Worm (Caenorhabditis elegans) whole organism, early embryonic: Measurements from ENCODE around the gene Y38F2AR.12.
A peak's percentile ranks its signal among the peaks of the same experiment; 100 is the strongest.

Experiments
- B0310.2 ChIP-seq: sonication (generic microtip); optimal IDR thresholded peaks from 2 replicates; lab custom pipeline; 2016; ENCODE audit warnings: mild to moderate bottlenecking, missing genetic modification characterization, missing compliant biosample characterization
- F13C5.2 ChIP-seq: sonication (generic microtip); optimal IDR thresholded peaks from 2 replicates; lab custom pipeline; 2017; ENCODE audit warnings: mild to moderate bottlenecking, missing genetic modification characterization, inconsistent platforms, missing compliant biosample characterization
- aly-1 ChIP-seq: sonication (generic microtip); optimal IDR thresholded peaks from 2 replicates; lab custom pipeline; 2016; ENCODE audit warnings: missing genetic modification characterization, missing compliant biosample characterization
- ama-1 ChIP-seq: fragments of 150-350 bp; optimal IDR thresholded peaks from 2 replicates; lab custom pipeline; 2014
- ceh-13 ChIP-seq: fragments of 200-800 bp; sonication (Bioruptor generic); optimal IDR thresholded peaks from 2 replicates; lab custom pipeline; 2018; ENCODE audit warnings: mild to moderate bottlenecking, missing genetic modification characterization, missing compliant biosample characterization
- ceh-36 ChIP-seq: sonication (generic microtip); optimal IDR thresholded peaks from 2 replicates; lab custom pipeline; 2016; ENCODE audit warnings: missing genetic modification characterization, inconsistent platforms, missing compliant biosample characterization
- ets-7 ChIP-seq: sonication (generic microtip); optimal IDR thresholded peaks from 2 replicates; lab custom pipeline; 2016; ENCODE audit warnings: missing genotype, missing genetic modification characterization, missing compliant biosample characterization
- flt-1 ChIP-seq: fragments of 200-800 bp; sonication (Bioruptor generic); IDR thresholded peaks from 2 replicates; pipeline ENCODE4 v1.3.6; 2022; ENCODE audit warnings: missing genetic modification characterization, missing compliant biosample characterization
- hmbx-1 ChIP-seq: sonication (generic microtip); optimal IDR thresholded peaks from 2 replicates; lab custom pipeline; 2016; ENCODE audit warnings: mild to moderate bottlenecking, missing genetic modification characterization, missing compliant biosample characterization
- hmg-4 ChIP-seq: fragments of 200-800 bp; sonication (Bioruptor generic); optimal IDR thresholded peaks from 2 replicates; lab custom pipeline; 2018; ENCODE audit warnings: mild to moderate bottlenecking, missing genetic modification characterization, missing compliant biosample characterization
- hnd-1 ChIP-seq: sonication (generic microtip); optimal IDR thresholded peaks from 2 replicates; lab custom pipeline; 2016; ENCODE audit warnings: missing genetic modification characterization, missing compliant biosample characterization
- pes-1 ChIP-seq: fragments of 200-800 bp; sonication (Bioruptor generic); IDR thresholded peaks from 2 replicates; pipeline ENCODE4 v1.3.6; 2022; ENCODE audit warnings: missing genetic modification reagents, missing genetic modification characterization, missing compliant biosample characterization
- scrt-1 ChIP-seq: fragments of 200-800 bp; sonication (Bioruptor generic); IDR thresholded peaks from 2 replicates; pipeline ENCODE4 v1.3.6; 2022; ENCODE audit warnings: missing genetic modification characterization, missing compliant biosample characterization
- sea-1 ChIP-seq: fragments of 200-800 bp; sonication (Bioruptor generic); conservative IDR thresholded peaks from 2 replicates; pipeline ENCODE4 v1.3.6; 2022; ENCODE audit warnings: missing genetic modification characterization, missing compliant biosample characterization
- tbx-11 ChIP-seq: fragments of 200-800 bp; sonication (Bioruptor generic); IDR thresholded peaks from 2 replicates; pipeline ENCODE4 v1.3.6; 2022; ENCODE audit warnings: missing genetic modification characterization, missing compliant biosample characterization
- tbx-37 ChIP-seq: fragments of 200-800 bp; sonication (Bioruptor generic); conservative IDR thresholded peaks from 2 replicates; pipeline ENCODE4 v1.3.6; 2022; ENCODE audit warnings: missing genetic modification reagents, missing genetic modification characterization, missing compliant biosample characterization
- tra-4 ChIP-seq: sonication (generic microtip); optimal IDR thresholded peaks from 2 replicates; lab custom pipeline; 2017; ENCODE audit warnings: missing genetic modification characterization, missing compliant biosample characterization

Y38F2AR.12 gene

DNA sequence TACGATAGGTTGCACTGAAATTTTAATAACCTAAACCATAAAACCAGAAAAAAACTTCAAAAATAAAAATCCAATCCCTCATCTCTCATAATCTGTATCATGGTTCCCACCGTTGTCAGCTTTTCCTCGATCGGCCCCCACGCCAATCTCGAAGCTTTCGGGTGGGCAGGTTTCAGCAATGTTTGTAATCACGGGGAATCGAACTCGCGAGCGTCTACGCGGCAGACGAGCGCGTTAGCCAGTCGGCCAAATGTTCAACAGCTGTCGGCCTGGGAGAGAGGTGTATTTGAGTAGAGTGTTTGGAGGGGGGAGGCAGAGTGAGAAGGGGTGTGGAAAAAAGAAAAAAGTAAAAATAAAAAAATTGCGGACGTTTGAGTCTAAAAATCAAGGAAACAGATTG, 3.8 kb downstream of the Y38F2AR.12 start:
- TF ChIP-seq F13C5.2 (tag; lab: Kevin White, UChicago) (peak; percentile 98), ets-7 (tag; lab: Kevin White, UChicago) (peak; percentile 68), hnd-1 (tag; lab: Kevin White, UChicago) (peak; percentile 75), ceh-13 (GFP tag; lab: Kevin White, UChicago) (peak; percentile 79), tra-4 (tag; lab: Kevin White, UChicago) (peak; percentile 90), sea-1 (GFP tag; lab: Robert Waterston, UW) (peak; percentile 86), tbx-11 (peak; percentile 90), B0310.2 (tag; lab: Kevin White, UChicago) (peak; percentile 83), aly-1 (peak; percentile 93), scrt-1 (peak; percentile 94), ceh-36 (tag; lab: Kevin White, UChicago) (peak; percentile 92), pes-1 (GFP tag; lab: Robert Waterston, UW) (peak; percentile 92), tbx-37 (GFP tag; lab: Robert Waterston, UW) (peak; percentile 82), flt-1 (GFP tag; lab: Robert Waterston, UW) (peak; percentile 89), hmbx-1 (tag; lab: Kevin White, UChicago) (peak; percentile 72), ama-1 (no peak), hmg-4 (GFP tag; lab: Kevin White, UChicago) (peak; percentile 99)

DNA sequence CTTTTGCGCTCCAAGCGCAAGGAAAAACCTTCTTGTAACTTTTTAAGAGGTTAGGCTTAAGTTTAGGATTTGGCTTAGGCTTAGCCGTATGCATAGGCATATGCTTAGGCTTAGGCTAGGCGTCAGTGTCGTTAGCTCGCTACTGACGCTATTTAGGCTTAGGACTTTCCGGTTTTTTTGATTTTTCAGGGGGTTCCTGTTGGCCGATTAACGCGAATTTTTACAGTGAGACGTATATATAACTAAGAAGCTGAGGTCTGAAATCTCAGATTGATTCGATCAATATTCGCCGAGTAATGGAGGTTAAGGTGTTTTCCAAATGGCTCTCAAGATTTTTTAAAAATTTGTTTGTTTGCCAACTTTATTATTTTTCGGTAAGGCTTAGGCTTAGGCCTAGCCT, 4.5 kb downstream of the Y38F2AR.12 start:
- TF ChIP-seq hmg-4 (GFP tag; lab: Kevin White, UChicago) (no peak), ama-1 (no peak), ceh-13 (GFP tag; lab: Kevin White, UChicago) (no peak), ets-7 (tag; lab: Kevin White, UChicago) (no peak), flt-1 (GFP tag; lab: Robert Waterston, UW) (no peak), sea-1 (GFP tag; lab: Robert Waterston, UW) (no peak), tra-4 (tag; lab: Kevin White, UChicago) (no peak), hmbx-1 (tag; lab: Kevin White, UChicago) (no peak), ceh-36 (tag; lab: Kevin White, UChicago) (no peak), scrt-1 (no peak), pes-1 (GFP tag; lab: Robert Waterston, UW) (no peak), aly-1 (no peak), tbx-11 (no peak)

DNA sequence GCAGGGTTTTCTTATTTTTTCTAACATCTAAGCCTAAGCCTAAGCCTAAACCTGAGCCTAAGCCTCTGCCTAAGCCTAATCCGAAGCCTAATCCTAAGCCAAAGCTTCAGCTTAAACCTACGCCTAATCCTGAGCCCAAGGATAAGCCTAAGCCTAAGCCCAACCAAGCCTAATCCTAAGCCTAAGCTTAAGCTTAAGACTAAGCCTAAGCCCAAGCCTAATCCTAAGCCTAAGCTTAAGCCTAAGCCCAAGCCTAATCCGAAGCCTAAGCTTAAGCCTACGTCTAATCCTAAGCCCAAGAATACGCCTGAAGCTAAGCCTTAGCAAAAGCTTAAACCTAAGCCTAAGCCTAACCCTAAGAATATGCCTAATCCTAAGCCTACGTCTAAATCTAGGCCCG, 8.8 kb downstream of the Y38F2AR.12 start:
- TF ChIP-seq tbx-37 (GFP tag; lab: Robert Waterston, UW) = no peak
- TF ChIP-seq ceh-36 (tag; lab: Kevin White, UChicago) = peak; percentile 97

ce11 chrIV:2400651-2401050, 11.6 kb downstream of the Y38F2AR.12 start:
- no peak for TF ChIP-seq hmbx-1 (tag; lab: Kevin White, UChicago)
- no peak for TF ChIP-seq pes-1 (GFP tag; lab: Robert Waterston, UW)
- no peak for TF ChIP-seq aly-1
- TF ChIP-seq ceh-36 (tag; lab: Kevin White, UChicago) = no peak
- TF ChIP-seq hnd-1 (tag; lab: Kevin White, UChicago) = no peak
- TF ChIP-seq scrt-1 = no peak
- no peak for TF ChIP-seq ceh-13 (GFP tag; lab: Kevin White, UChicago)
- no peak for TF ChIP-seq tra-4 (tag; lab: Kevin White, UChicago)
- no peak for TF ChIP-seq F13C5.2 (tag; lab: Kevin White, UChicago)

DNA sequence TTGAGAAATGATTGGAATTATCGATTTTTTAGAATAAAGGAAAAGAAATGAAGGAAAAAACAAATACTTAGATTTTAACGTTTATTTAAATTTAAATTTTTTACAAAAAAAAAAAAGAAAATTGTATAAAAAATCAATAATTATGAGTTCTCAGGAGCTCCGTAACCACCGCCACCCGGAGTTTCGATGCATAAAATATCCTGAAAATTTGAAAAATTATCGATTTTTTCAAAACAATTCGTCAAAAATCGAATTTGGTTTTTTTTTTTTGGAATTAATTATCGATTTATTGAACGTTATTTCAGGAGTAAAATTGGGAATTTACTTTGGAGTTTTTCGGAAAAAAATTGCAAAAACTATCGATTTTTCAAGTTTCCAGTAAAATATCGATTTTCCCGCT, 12.8 kb downstream of the Y38F2AR.12 start, which contains the start of gene Y38F2AR.10:
Y38F2AR.10 (minus strand) TSS at position 101 of the 400 bp plus-strand sequence.
- TF ChIP-seq pes-1 (GFP tag; lab: Robert Waterston, UW) (no peak), F13C5.2 (tag; lab: Kevin White, UChicago) (no peak), tra-4 (tag; lab: Kevin White, UChicago) (no peak), hmg-4 (GFP tag; lab: Kevin White, UChicago) (no peak), hnd-1 (tag; lab: Kevin White, UChicago) (no peak), sea-1 (GFP tag; lab: Robert Waterston, UW) (no peak), ceh-36 (tag; lab: Kevin White, UChicago) (no peak)

DNA sequence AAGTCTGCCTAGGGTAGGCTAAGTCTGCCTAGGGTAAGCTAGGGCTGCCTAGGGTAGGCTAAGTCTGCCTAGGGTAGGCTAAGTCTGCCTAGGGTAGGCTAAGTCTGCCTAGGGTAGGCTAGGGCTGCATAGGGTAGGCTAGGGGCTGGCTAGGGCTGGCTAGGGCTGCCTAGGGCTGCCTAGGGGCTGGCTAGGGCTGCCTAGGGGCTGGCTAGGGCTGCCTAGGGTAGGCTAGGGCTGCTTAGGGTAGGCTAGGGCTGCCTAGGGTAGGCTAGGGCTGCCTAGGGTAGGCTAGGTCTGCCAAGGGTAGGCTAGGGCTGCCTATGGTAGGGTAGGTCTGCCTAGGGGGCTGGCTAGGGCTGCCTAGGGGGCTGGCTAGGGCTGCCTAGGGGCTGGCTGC, 13.9 kb downstream of the Y38F2AR.12 start:
- no peak for TF ChIP-seq tbx-11
- 0 out of 2 replicates have a peak, but pooled peaks have one; percentile 7 for TF ChIP-seq pes-1 (GFP tag; lab: Robert Waterston, UW)
- no peak for TF ChIP-seq ceh-36 (tag; lab: Kevin White, UChicago)
- TF ChIP-seq F13C5.2 (tag; lab: Kevin White, UChicago) = no peak
- TF ChIP-seq hmg-4 (GFP tag; lab: Kevin White, UChicago) = peak; percentile 30
- no peak for TF ChIP-seq ets-7 (tag; lab: Kevin White, UChicago)

DNA sequence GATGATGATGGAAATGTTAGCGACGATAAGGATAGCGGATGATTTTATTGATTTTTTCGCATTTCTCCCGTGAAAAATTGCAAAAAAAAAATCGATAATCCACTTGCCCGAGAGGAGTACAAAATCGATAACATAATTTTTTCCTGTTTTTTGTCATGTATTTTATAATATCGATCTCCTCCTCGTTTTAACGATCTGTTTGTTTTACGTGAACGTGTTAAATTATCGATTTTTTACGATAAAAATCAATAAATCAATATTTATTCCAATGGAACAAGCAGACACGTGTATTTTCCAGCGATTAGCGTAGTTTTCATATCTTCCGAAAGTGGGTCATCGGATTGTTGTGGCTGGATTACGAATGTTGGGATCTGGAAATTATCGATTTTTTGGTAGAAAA, 16.2 kb downstream of the Y38F2AR.12 start:
- TF ChIP-seq ama-1 (no peak), F13C5.2 (tag; lab: Kevin White, UChicago) (no peak), ceh-13 (GFP tag; lab: Kevin White, UChicago) (no peak), flt-1 (GFP tag; lab: Robert Waterston, UW) (no peak), tbx-11 (no peak), tbx-37 (GFP tag; lab: Robert Waterston, UW) (no peak), ceh-36 (tag; lab: Kevin White, UChicago) (no peak), tra-4 (tag; lab: Kevin White, UChicago) (no peak), pes-1 (GFP tag; lab: Robert Waterston, UW) (no peak), B0310.2 (tag; lab: Kevin White, UChicago) (no peak), scrt-1 (no peak), aly-1 (no peak), hnd-1 (tag; lab: Kevin White, UChicago) (no peak), hmbx-1 (tag; lab: Kevin White, UChicago) (no peak), hmg-4 (GFP tag; lab: Kevin White, UChicago) (no peak), ets-7 (tag; lab: Kevin White, UChicago) (no peak), sea-1 (GFP tag; lab: Robert Waterston, UW) (no peak)
